Fruit fly (Drosophila melanogaster): ENCODE measurements around the gene rdx.

Gene rdx

dm6 chr3R:14008854-14009253 is 23.0 kb downstream of the rdx start (continued):
- 0 out of 2 replicates have a peak, but pooled peaks have one; percentile 20 for TF ChIP-seq E2f1 (GFP tag; IDR thresholded peaks at IDR 0.05)
- peak; percentile 61 for TF ChIP-seq CG2712 (tag; optimal IDR thresholded peaks at IDR 0.05)
- TF ChIP-seq MTF-1 (GFP tag; optimal IDR thresholded peaks at IDR 0.05; ENCODE audit: borderline replicate concordance), result no peak
- TF ChIP-seq fu2 (GFP tag; optimal IDR thresholded peaks at IDR 0.05), result no peak
- peak; percentile 22 for TF ChIP-seq grau (tag; optimal IDR thresholded peaks at IDR 0.05)
- no peak for TF ChIP-seq bowl (GFP tag; IDR thresholded peaks at IDR 0.05)
- TF ChIP-seq fd64A (GFP tag; optimal IDR thresholded peaks at IDR 0.05), result peak; percentile 32
- TF ChIP-seq CG10979 (tag; optimal IDR thresholded peaks at IDR 0.05), result peak; percentile 75
- TF ChIP-seq gem (tag; optimal IDR thresholded peaks at IDR 0.05), result peak; percentile 57
- TF ChIP-seq Ssrp (tag; optimal IDR thresholded peaks at IDR 0.05), result peak; percentile 34
- TF ChIP-seq PHDP (tag; optimal IDR thresholded peaks at IDR 0.05), result peak; percentile 13
- TF ChIP-seq Pdp1 (GFP tag; optimal IDR thresholded peaks at IDR 0.05), result peak in 1 of 2 experiments; percentile 17
- TF ChIP-seq ind (GFP tag; optimal IDR thresholded peaks at IDR 0.05), result peak; percentile 29
- peak; percentile 53; the same call in 1 of the 3 replicates for TF ChIP-seq ken (GFP tag; IDR thresholded peaks at IDR 0.05)
- peak; percentile 67 for TF ChIP-seq CG4820 (GFP tag; optimal IDR thresholded peaks at IDR 0.05)
- peak; percentile 19 for TF ChIP-seq Abd-B (GFP tag; optimal IDR thresholded peaks at IDR 0.05)
- TF ChIP-seq lola (GFP tag; optimal IDR thresholded peaks at IDR 0.05), result peak in 1 of 3 experiments; percentile 24
- TF ChIP-seq ash1 (GFP tag; optimal IDR thresholded peaks at IDR 0.05), result no peak
- TF ChIP-seq az2 (GFP tag; optimal IDR thresholded peaks at IDR 0.05), result peak; percentile 30
- TF ChIP-seq Awh (GFP tag; IDR thresholded peaks at IDR 0.05), result peak; percentile 59; the same call in 1 of the 2 replicates
- no peak for TF ChIP-seq CG18619 (GFP tag; optimal IDR thresholded peaks at IDR 0.05)
- TF ChIP-seq bsh (GFP tag; optimal IDR thresholded peaks at IDR 0.05), result peak; percentile 23 to 65
- peak; percentile 57 for TF ChIP-seq NC2β (GFP tag; optimal IDR thresholded peaks at IDR 0.05)
- TF ChIP-seq Ada2b (GFP tag; IDR thresholded peaks at IDR 0.05), result peak; percentile 33
- peak; percentile 75 for TF ChIP-seq zfh1 (GFP tag; IDR thresholded peaks at IDR 0.05)
- peak; percentile 0 for TF ChIP-seq lilli (GFP tag; optimal IDR thresholded peaks at IDR 0.05)
- peak; percentile 33; the same call in 1 of the 2 replicates for TF ChIP-seq ap (GFP tag; IDR thresholded peaks at IDR 0.05)
- peak; percentile 24 for TF ChIP-seq CG8089 (GFP tag; optimal IDR thresholded peaks at IDR 0.05)
- TF ChIP-seq Xbp1 (GFP tag; optimal IDR thresholded peaks at IDR 0.05), result peak; percentile 32
- TF ChIP-seq CG34376 (GFP tag; optimal IDR thresholded peaks at IDR 0.05), result no peak
- TF ChIP-seq CG8478 (optimal IDR thresholded peaks at IDR 0.05), result no peak
- TF ChIP-seq CG8924 (tag; optimal IDR thresholded peaks at IDR 0.05), result peak; percentile 32
- peak; percentile 22 for TF ChIP-seq nau (GFP tag; optimal IDR thresholded peaks at IDR 0.05)
- TF ChIP-seq Stat92E (GFP tag; optimal IDR thresholded peaks at IDR 0.05), result no peak
- peak; percentile 3 for TF ChIP-seq CG1602 (GFP tag; optimal IDR thresholded peaks at IDR 0.05)
- peak; percentile 50 for TF ChIP-seq CG2678 (tag; optimal IDR thresholded peaks at IDR 0.05)
- TF ChIP-seq CG11504 (tag; optimal IDR thresholded peaks at IDR 0.05), result peak; percentile 74
- no peak for TF ChIP-seq CG13775 (GFP tag; optimal IDR thresholded peaks at IDR 0.05)
- no peak for TF ChIP-seq psq (GFP tag; optimal IDR thresholded peaks at IDR 0.05)
- peak; percentile 52; the same call in 2 of the 3 replicates for TF ChIP-seq dysf (GFP tag; IDR thresholded peaks at IDR 0.05)
- TF ChIP-seq CG10543 (GFP tag; optimal IDR thresholded peaks at IDR 0.05), result no peak
- no peak for TF ChIP-seq dati (GFP tag; IDR thresholded peaks at IDR 0.05)
- peak; percentile 31 for TF ChIP-seq kah (GFP tag; optimal IDR thresholded peaks at IDR 0.05)
- TF ChIP-seq HLH3B (GFP tag; IDR thresholded peaks at IDR 0.05), result peak; percentile 55; the same call in 1 of the 2 replicates
- TF ChIP-seq CG1233 (GFP tag; optimal IDR thresholded peaks at IDR 0.05), result peak; percentile 36
- TF ChIP-seq CG3163 (GFP tag; optimal IDR thresholded peaks at IDR 0.05), result peak; percentile 8
- peak; percentile 52; the same call in 2 of the 3 replicates for TF ChIP-seq croc (GFP tag; conservative IDR thresholded peaks at IDR 0.05)
- TF ChIP-seq CG14667 (GFP tag; IDR thresholded peaks at IDR 0.05), result no peak; the same call in 1 of the 2 replicates
- TF ChIP-seq Sox100B (GFP tag; optimal IDR thresholded peaks at IDR 0.05), result peak; percentile 58
- no peak for TF ChIP-seq CG2129 (GFP tag; IDR thresholded peaks at IDR 0.05; ENCODE audit: partially characterized antibody)

Measured in whole organism, embryonic.